Worm (Caenorhabditis elegans) whole organism, L3 larva: Measurements from ENCODE around the gene C32D5.8.

Experiments used
- R02D3.7 ChIP-seq: fragments of 150-350 bp; optimal IDR thresholded peaks from 2 replicates; lab custom pipeline; 2014; ENCODE audit warnings: missing biosample characterization, missing genetic modification characterization
- ZK546.5 ChIP-seq: sonication (generic microtip); optimal IDR thresholded peaks from 2 replicates; lab custom pipeline; 2017; ENCODE audit warnings: missing biosample characterization, missing genetic modification characterization
- aly-2 ChIP-seq: fragments of 150-350 bp; optimal IDR thresholded peaks from 2 replicates; lab custom pipeline; 2014; ENCODE audit warnings: missing biosample characterization, missing genetic modification characterization
- ama-1 ChIP-seq: fragments of 150-350 bp; optimal IDR thresholded peaks from 2 replicates; lab custom pipeline; 2018
- ceh-28 ChIP-seq: fragments of 150-350 bp; optimal IDR thresholded peaks from 2 replicates; lab custom pipeline; 2014; ENCODE audit warnings: missing biosample characterization, missing genetic modification reagents, missing genetic modification characterization
- ceh-82 ChIP-seq: fragments of 150-350 bp; optimal IDR thresholded peaks from 2 replicates; lab custom pipeline; 2014; ENCODE audit warnings: missing biosample characterization, missing genetic modification characterization
- ceh-9 ChIP-seq: sonication (generic microtip); optimal IDR thresholded peaks from 2 replicates; lab custom pipeline; 2018; ENCODE audit warnings: missing biosample characterization, missing genetic modification characterization
- egl-27 ChIP-seq: sonication (generic microtip); optimal IDR thresholded peaks from 4 replicates; lab custom pipeline; 2017; ENCODE audit warnings: missing biosample characterization, missing genetic modification reagents, missing genetic modification characterization
- egl-5 ChIP-seq: fragments of 150-350 bp; optimal IDR thresholded peaks from 2 replicates; lab custom pipeline; 2017; ENCODE audit warnings: missing biosample characterization, missing genetic modification reagents, missing genetic modification characterization, inconsistent platforms
- elt-1 ChIP-seq: fragments of 150-350 bp; optimal IDR thresholded peaks from 2 replicates; lab custom pipeline; 2014; ENCODE audit warnings: missing biosample characterization, missing genetic modification characterization
- elt-2 ChIP-seq: sonication (generic microtip); optimal IDR thresholded peaks from 2 replicates; lab custom pipeline; 2016; ENCODE audit warnings: missing genetic modification reagents, mild to moderate bottlenecking, missing genetic modification characterization, missing compliant biosample characterization
- elt-3 ChIP-seq, 3 experiments: fragments of 150-350 bp in 1 of 3; sonication (generic microtip) in 2 of 3; optimal IDR thresholded peaks; 2 replicates in 2 of 3; 4 replicates in 1 of 3; lab custom pipeline; 2014 to 2017; ENCODE audit warnings: missing biosample characterization in 3 of 3, missing genetic modification characterization in 3 of 3
- fkh-10 ChIP-seq: sonication (generic microtip); optimal IDR thresholded peaks from 2 replicates; lab custom pipeline; 2017; ENCODE audit warnings: missing biosample characterization, missing genetic modification reagents, missing genetic modification characterization
- fkh-2 ChIP-seq: fragments of 150-350 bp; optimal IDR thresholded peaks from 2 replicates; lab custom pipeline; 2014; ENCODE audit warnings: missing biosample characterization, missing genetic modification reagents, missing genetic modification characterization
- fos-1 ChIP-seq: fragments of 150-350 bp; optimal IDR thresholded peaks from 2 replicates; lab custom pipeline; 2014; ENCODE audit warnings: missing biosample characterization, missing genetic modification characterization
- hmg-11 ChIP-seq: sonication (generic microtip); optimal IDR thresholded peaks from 2 replicates; lab custom pipeline; 2016; ENCODE audit warnings: missing genetic modification characterization, missing compliant biosample characterization
- jun-1 ChIP-seq: fragments of 150-350 bp; optimal IDR thresholded peaks from 2 replicates; lab custom pipeline; 2014; ENCODE audit warnings: missing biosample characterization, missing genetic modification reagents, missing genetic modification characterization
- lin-15B ChIP-seq: fragments of 150-350 bp; optimal IDR thresholded peaks from 2 replicates; lab custom pipeline; 2014; ENCODE audit warnings: missing biosample characterization, missing genetic modification characterization
- lin-39 ChIP-seq: fragments of 150-350 bp; optimal IDR thresholded peaks from 2 replicates; lab custom pipeline; 2018; ENCODE audit warnings: missing biosample characterization, missing genetic modification reagents, missing genetic modification characterization
- lsy-12 ChIP-seq: sonication (generic microtip); optimal IDR thresholded peaks from 2 replicates; lab custom pipeline; 2016; ENCODE audit warnings: mild to moderate bottlenecking, missing genetic modification characterization, missing compliant biosample characterization
- mdl-1 ChIP-seq: fragments of 150-350 bp; optimal IDR thresholded peaks from 2 replicates; lab custom pipeline; 2014; ENCODE audit warnings: missing biosample characterization, missing genetic modification characterization
- mml-1 ChIP-seq: fragments of 150-350 bp; sonication (generic microtip); optimal IDR thresholded peaks from 3 replicates; lab custom pipeline; 2014; ENCODE audit warnings: missing biosample characterization, missing genetic modification characterization
- nfya-1 ChIP-seq: sonication (generic microtip); optimal IDR thresholded peaks from 2 replicates; lab custom pipeline; 2017; ENCODE audit warnings: missing genetic modification characterization, mild to moderate bottlenecking, missing compliant biosample characterization, antibody characterized with exemption, moderate library complexity; ENCODE audit not compliant: insufficient read depth
- nhr-11 ChIP-seq: fragments of 150-350 bp; optimal IDR thresholded peaks from 2 replicates; lab custom pipeline; 2014; ENCODE audit warnings: missing biosample characterization, missing genetic modification characterization
- nhr-12 ChIP-seq: fragments of 150-350 bp; optimal IDR thresholded peaks from 2 replicates; lab custom pipeline; 2014; ENCODE audit warnings: missing biosample characterization, missing genetic modification characterization
- nhr-25 ChIP-seq: sonication (generic microtip); optimal IDR thresholded peaks from 2 replicates; lab custom pipeline; 2017; ENCODE audit warnings: missing biosample characterization, missing genetic modification characterization
- nhr-28 ChIP-seq: fragments of 150-350 bp; optimal IDR thresholded peaks from 2 replicates; lab custom pipeline; 2014; ENCODE audit warnings: missing biosample characterization, missing genetic modification characterization
- nhr-43 ChIP-seq: sonication (generic microtip); optimal IDR thresholded peaks from 2 replicates; lab custom pipeline; 2016; ENCODE audit warnings: mild to moderate bottlenecking, missing genetic modification characterization, missing compliant biosample characterization; ENCODE audit not compliant: poor library complexity, severe bottlenecking
- nhr-67 ChIP-seq: fragments of 150-350 bp; optimal IDR thresholded peaks from 2 replicates; lab custom pipeline; 2014; ENCODE audit warnings: missing biosample characterization, missing genetic modification characterization
- nhr-76 ChIP-seq: fragments of 150-350 bp; sonication (generic microtip); optimal IDR thresholded peaks from 5 replicates; lab custom pipeline; 2014; ENCODE audit warnings: missing biosample characterization, missing genetic modification characterization
- nhr-77 ChIP-seq: fragments of 150-350 bp; optimal IDR thresholded peaks from 2 replicates; lab custom pipeline; 2014; ENCODE audit warnings: missing biosample characterization, missing genetic modification characterization
- pha-4 ChIP-seq: fragments of 150-350 bp; optimal IDR thresholded peaks from 2 replicates; lab custom pipeline; 2014; ENCODE audit warnings: missing biosample characterization, missing genetic modification reagents, missing genetic modification characterization
- pqm-1 ChIP-seq: fragments of 150-350 bp; optimal IDR thresholded peaks from 2 replicates; lab custom pipeline; 2017; ENCODE audit warnings: missing biosample characterization, missing genetic modification characterization, inconsistent platforms
- sea-2 ChIP-seq: fragments of 150-350 bp; sonication (generic microtip); optimal IDR thresholded peaks from 4 replicates; lab custom pipeline; 2014; ENCODE audit warnings: missing biosample characterization, missing genetic modification reagents, missing genetic modification characterization
- skn-1 ChIP-seq: fragments of 150-350 bp; optimal IDR thresholded peaks from 2 replicates; lab custom pipeline; 2014; ENCODE audit warnings: missing biosample characterization, missing genetic modification characterization
- snpc-4 ChIP-seq: fragments of 150-350 bp; optimal IDR thresholded peaks from 2 replicates; lab custom pipeline; 2014; ENCODE audit warnings: missing biosample characterization, missing genetic modification characterization
- unc-62 ChIP-seq: fragments of 150-350 bp; sonication (generic microtip); optimal IDR thresholded peaks from 4 replicates; lab custom pipeline; 2014; ENCODE audit warnings: missing biosample characterization, missing genetic modification reagents, missing genetic modification characterization
- zag-1 ChIP-seq: fragments of 150-350 bp; optimal IDR thresholded peaks from 2 replicates; lab custom pipeline; 2014; ENCODE audit warnings: missing biosample characterization, missing genetic modification characterization
- ztf-11 ChIP-seq: fragments of 150-350 bp; optimal IDR thresholded peaks from 2 replicates; lab custom pipeline; 2014; ENCODE audit warnings: missing biosample characterization, missing genetic modification characterization
- ztf-4 ChIP-seq: fragments of 150-350 bp; optimal IDR thresholded peaks from 2 replicates; lab custom pipeline; 2014; ENCODE audit warnings: missing biosample characterization, missing genetic modification characterization

Gene C32D5.8

ce11 chrII:6339511-6339910 lies 6.3 kb downstream of the C32D5.8 start:
- no peak for TF ChIP-seq jun-1 (tag; lab: Kevin White, UChicago)
- TF ChIP-seq pha-4, result peak; percentile 44
- no peak for TF ChIP-seq snpc-4 (tag; lab: Kevin White, UChicago)
- TF ChIP-seq nhr-11 (tag; lab: Kevin White, UChicago), result no peak
- TF ChIP-seq ceh-9 (tag; lab: Kevin White, UChicago), result no peak
- no peak for TF ChIP-seq elt-3 (tag; optimal IDR thresholded peaks at IDR 0.05; lab: Kevin White, UChicago)
- no peak for TF ChIP-seq egl-27 (tag; lab: Kevin White, UChicago)
- no peak for TF ChIP-seq aly-2 (tag; lab: Kevin White, UChicago)
- peak; percentile 51 for TF ChIP-seq elt-2
- no peak for TF ChIP-seq lin-15B (tag; lab: Kevin White, UChicago)
- peak; percentile 72 for TF ChIP-seq pqm-1 (tag; lab: Kevin White, UChicago)
- no peak for TF ChIP-seq nhr-43 (tag; lab: Kevin White, UChicago)
- no peak for TF ChIP-seq zag-1 (tag; lab: Kevin White, UChicago)
- TF ChIP-seq unc-62, result no peak

ce11 chrII:6335358-6335757 lies 10.4 kb downstream of the C32D5.8 start, which contains the start of gene C32D5.14:
Gene C32D5.14, plus strand, starts transcription at chrII:6335488.
- peak; percentile 56 for TF ChIP-seq pqm-1 (tag; lab: Kevin White, UChicago)
- TF ChIP-seq elt-2, result peak; percentile 67
- TF ChIP-seq fos-1 (tag; lab: Kevin White, UChicago), result no peak
- TF ChIP-seq nhr-11 (tag; lab: Kevin White, UChicago), result peak; percentile 18
- TF ChIP-seq, all 47 proteins: peak for 3

- TF ChIP-seq elt-2 (peak; percentile 64), nhr-43 (tag; lab: Kevin White, UChicago) (no peak)
Measured at ce11 chrII:6334745-6335260, 11.0 kb downstream of the C32D5.8 start.

ce11 chrII:6333887-6334286 lies 11.9 kb downstream of the C32D5.8 start, which contains the start of gene ttc-39B:
Gene ttc-39B, minus strand, starts transcription at chrII:6333987.
- no peak for TF ChIP-seq elt-3 (tag; optimal IDR thresholded peaks at IDR 0.05; lab: Kevin White, UChicago)
- no peak for TF ChIP-seq skn-1 (tag; lab: Kevin White, UChicago)
- no peak for TF ChIP-seq nhr-76 (tag; lab: Kevin White, UChicago)
- no peak for TF ChIP-seq nhr-25 (tag; lab: Kevin White, UChicago)
- TF ChIP-seq nhr-77 (tag; lab: Kevin White, UChicago), result no peak
- no peak for TF ChIP-seq pha-4
- TF ChIP-seq ztf-11 (tag; lab: Kevin White, UChicago), result no peak
- TF ChIP-seq egl-27 (tag; lab: Kevin White, UChicago), result no peak
- no peak for TF ChIP-seq R02D3.7 (tag; lab: Kevin White, UChicago)
- no peak for TF ChIP-seq ZK546.5 (tag; lab: Kevin White, UChicago)
- no peak for TF ChIP-seq elt-2
- no peak for TF ChIP-seq lin-39 (tag; lab: Kevin White, UChicago)
- no peak for TF ChIP-seq nhr-67 (tag; lab: Kevin White, UChicago)
- TF ChIP-seq mdl-1 (tag; lab: Kevin White, UChicago), result no peak
- TF ChIP-seq elt-1, result no peak
- no peak for TF ChIP-seq nhr-12 (tag; lab: Kevin White, UChicago)
- TF ChIP-seq snpc-4 (tag; lab: Kevin White, UChicago), result no peak
- no peak for TF ChIP-seq nhr-28 (tag; lab: Kevin White, UChicago)
- no peak for TF ChIP-seq ceh-82 (tag; lab: Kevin White, UChicago)
- TF ChIP-seq lsy-12 (tag; lab: Kevin White, UChicago), result no peak

- TF ChIP-seq aly-2 (tag; lab: Kevin White, UChicago) (no peak), fos-1 (tag; lab: Kevin White, UChicago) (no peak), ztf-4 (tag; lab: Kevin White, UChicago) (peak; percentile 68), mml-1 (no peak), pha-4 (peak; percentile 94), unc-62 (peak; percentile 46), nfya-1 (tag; lab: Kevin White, UChicago) (peak; percentile 94), sea-2 (GFP tag; lab: Kevin White, UChicago) (no peak), nhr-25 (tag; lab: Kevin White, UChicago) (peak; percentile 98), ceh-28 (peak; percentile 68), fkh-2 (tag; lab: Kevin White, UChicago) (no peak), lin-15B (tag; lab: Kevin White, UChicago) (peak; percentile 91), nhr-11 (tag; lab: Kevin White, UChicago) (peak; percentile 80), snpc-4 (tag; lab: Kevin White, UChicago) (peak; percentile 94), ama-1 (lab: Kevin White, UChicago) (peak; percentile 54), ZK546.5 (tag; lab: Kevin White, UChicago) (no peak), fkh-10 (GFP tag; lab: Kevin White, UChicago) (peak; percentile 64), jun-1 (tag; lab: Kevin White, UChicago) (peak; percentile 90), elt-2 (peak; percentile 84), elt-1 (peak; percentile 78), nhr-76 (tag; lab: Kevin White, UChicago) (no peak), egl-5 (tag; lab: Kevin White, UChicago) (peak; percentile 86), mdl-1 (tag; lab: Kevin White, UChicago) (peak; percentile 72), hmg-11 (tag; lab: Kevin White, UChicago) (peak; percentile 96), pqm-1 (tag; lab: Kevin White, UChicago) (peak; percentile 42), lin-39 (tag; lab: Kevin White, UChicago) (peak; percentile 93), zag-1 (tag; lab: Kevin White, UChicago) (peak; percentile 27)
Measured at ce11 chrII:6331222-6331830, 14.4 kb downstream of the C32D5.8 start, which contains the start of gene set-4. Gene set-4, minus strand, starts transcription at chrII:6331341.
